Fruit fly (Drosophila melanogaster) whole organism, wandering third instar larva: ENCODE data around the gene Ubc84D.

Source experiments
- CG32264 ChIP-seq: fragments of 200-800 bp; sonication (Bioruptor generic); optimal IDR thresholded peaks from 2 replicates; lab custom pipeline; 2016; ENCODE audit warnings: missing biosample characterization, missing genetic modification characterization
- pan ChIP-seq: fragments of >200 bp; optimal IDR thresholded peaks from 2 replicates; lab custom pipeline; 2017
- sv ChIP-seq: fragments of 200-800 bp; sonication (Bioruptor generic); optimal IDR thresholded peaks from 3 replicates; lab custom pipeline; 2016; ENCODE audit warnings: missing biosample characterization, missing genetic modification characterization

dm6 chr3R:7497488-7497887 is 21.8 kb downstream of the Ubc84D start:
- TF ChIP-seq pan (lab: Kevin White, UChicago) (no peak), CG32264 (GFP tag; lab: Kevin White, UChicago) (no peak), sv (GFP tag; lab: Kevin White, UChicago) (no peak)
